Worm (Caenorhabditis elegans): ENCODE data around the gene evl-18.
A peak's percentile ranks its signal among the peaks of the same experiment; 100 is the strongest.

Gene evl-18

DNA sequence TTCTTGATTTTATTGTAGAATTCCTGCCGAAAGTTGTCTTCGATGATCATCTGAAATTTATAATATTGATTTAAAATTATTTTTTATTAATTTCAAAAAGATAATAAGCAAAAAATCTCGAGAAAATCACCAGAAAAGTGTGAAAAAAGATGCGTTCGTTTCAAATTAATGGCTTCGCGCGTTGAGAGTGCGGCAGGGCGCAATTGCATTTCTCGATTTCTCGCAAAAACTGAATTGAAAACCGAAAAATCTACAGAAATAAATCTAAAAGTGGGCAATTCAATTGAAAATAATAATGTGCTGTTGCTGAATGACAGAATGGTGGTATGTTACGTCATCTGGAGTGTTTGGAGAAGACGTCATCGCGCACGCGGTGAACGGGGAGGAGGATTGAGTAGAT lies at the start of gene evl-18:
TSS of gene evl-18 (minus strand) at position 50 of the 400 bp plus-strand sequence.
- TF ChIP-seq ceh-9 (tag; optimal IDR thresholded peaks at IDR 0.05), result no peak
- no peak for TF ChIP-seq fkh-2 (tag; optimal IDR thresholded peaks at IDR 0.05)
- TF ChIP-seq fkh-10 (GFP tag; optimal IDR thresholded peaks at IDR 0.05), result no peak
- no peak for TF ChIP-seq elt-1 (tag; optimal IDR thresholded peaks at IDR 0.05)
- no peak for TF ChIP-seq R02D3.7 (tag; optimal IDR thresholded peaks at IDR 0.05)
- TF ChIP-seq mdl-1 (tag; optimal IDR thresholded peaks at IDR 0.05), result no peak
- TF ChIP-seq lin-15B (tag; optimal IDR thresholded peaks at IDR 0.05), result peak; percentile 50
- TF ChIP-seq sea-2 (GFP tag; optimal IDR thresholded peaks at IDR 0.05), result no peak
- TF ChIP-seq nhr-76 (tag; optimal IDR thresholded peaks at IDR 0.05), result no peak
- no peak for TF ChIP-seq ztf-11 (tag; optimal IDR thresholded peaks at IDR 0.05)
- no peak for TF ChIP-seq elt-2 (tag; optimal IDR thresholded peaks at IDR 0.05)
- no peak for TF ChIP-seq snpc-4 (tag; optimal IDR thresholded peaks at IDR 0.05)
- TF ChIP-seq nhr-23 (tag; optimal IDR thresholded peaks at IDR 0.05), result no peak
- no peak for TF ChIP-seq ceh-28 (tag; optimal IDR thresholded peaks at IDR 0.05)
- TF ChIP-seq hmg-11 (tag; optimal IDR thresholded peaks at IDR 0.05), result no peak
- no peak for TF ChIP-seq unc-39 (tag; optimal IDR thresholded peaks at IDR 0.05)
- no peak for TF ChIP-seq ZK546.5 (tag; optimal IDR thresholded peaks at IDR 0.05)
- TF ChIP-seq ceh-16 (tag; optimal IDR thresholded peaks at IDR 0.05), result no peak
- no peak for TF ChIP-seq nhr-43 (tag; optimal IDR thresholded peaks at IDR 0.05; ENCODE audit: poor library complexity, severe bottlenecking)
- no peak for TF ChIP-seq lsy-12 (tag; optimal IDR thresholded peaks at IDR 0.05)
- TF ChIP-seq elt-3 (tag; optimal IDR thresholded peaks at IDR 0.05), result no peak
- peak; percentile 27 for TF ChIP-seq nfya-1 (tag; optimal IDR thresholded peaks at IDR 0.05; ENCODE audit: insufficient read depth)
- TF ChIP-seq pqm-1 (tag; optimal IDR thresholded peaks at IDR 0.05), result no peak
- TF ChIP-seq fos-1 (tag; optimal IDR thresholded peaks at IDR 0.05), result no peak
- no peak for TF ChIP-seq tbx-2 (tag; optimal IDR thresholded peaks at IDR 0.05)
- peak; percentile 18 for TF ChIP-seq pha-4 (tag; optimal IDR thresholded peaks at IDR 0.05)
- no peak for TF ChIP-seq aly-2 (tag; optimal IDR thresholded peaks at IDR 0.05)
- no peak for TF ChIP-seq nhr-28 (tag; optimal IDR thresholded peaks at IDR 0.05)
- no peak for TF ChIP-seq jun-1 (tag; optimal IDR thresholded peaks at IDR 0.05)
- TF ChIP-seq nhr-11 (tag; optimal IDR thresholded peaks at IDR 0.05), result no peak
- no peak for TF ChIP-seq nhr-237 (tag; optimal IDR thresholded peaks at IDR 0.05)
- peak; percentile 13 for TF ChIP-seq lin-39 (tag; optimal IDR thresholded peaks at IDR 0.05)
- no peak for TF ChIP-seq unc-62 (GFP tag; optimal IDR thresholded peaks at IDR 0.05)
- TF ChIP-seq eor-1 (tag; optimal IDR thresholded peaks at IDR 0.05), result no peak

DNA sequence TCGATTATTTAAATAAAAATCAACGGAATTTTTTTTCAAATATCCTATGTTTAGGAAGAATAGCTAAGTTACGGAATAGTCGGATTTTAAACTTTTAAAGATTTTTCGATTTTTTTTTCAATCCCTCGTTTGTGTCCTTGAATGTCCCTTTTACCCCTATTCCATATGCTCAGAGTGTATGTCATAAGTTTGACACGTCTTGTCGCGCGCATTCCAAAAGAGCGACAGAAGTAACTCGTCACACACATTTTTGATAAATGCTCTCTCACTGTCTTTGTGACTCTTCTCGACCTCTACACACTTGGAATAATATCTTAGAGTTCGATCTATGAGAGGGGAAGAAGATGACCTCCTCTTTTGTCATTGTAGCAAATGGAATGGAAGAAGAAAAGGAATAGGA lies 49.1 kb upstream of the evl-18 start:
- TF ChIP-seq skn-1 (tag; optimal IDR thresholded peaks at IDR 0.05) (no peak), nhr-25 (tag; optimal IDR thresholded peaks at IDR 0.05) (no peak), elt-1 (tag; optimal IDR thresholded peaks at IDR 0.05) (peak; percentile 49), pha-4 (tag; optimal IDR thresholded peaks at IDR 0.05) (no peak), nhr-76 (tag; optimal IDR thresholded peaks at IDR 0.05) (no peak), lin-39 (tag; optimal IDR thresholded peaks at IDR 0.05) (peak; percentile 30), nhr-67 (tag; optimal IDR thresholded peaks at IDR 0.05) (no peak)

DNA sequence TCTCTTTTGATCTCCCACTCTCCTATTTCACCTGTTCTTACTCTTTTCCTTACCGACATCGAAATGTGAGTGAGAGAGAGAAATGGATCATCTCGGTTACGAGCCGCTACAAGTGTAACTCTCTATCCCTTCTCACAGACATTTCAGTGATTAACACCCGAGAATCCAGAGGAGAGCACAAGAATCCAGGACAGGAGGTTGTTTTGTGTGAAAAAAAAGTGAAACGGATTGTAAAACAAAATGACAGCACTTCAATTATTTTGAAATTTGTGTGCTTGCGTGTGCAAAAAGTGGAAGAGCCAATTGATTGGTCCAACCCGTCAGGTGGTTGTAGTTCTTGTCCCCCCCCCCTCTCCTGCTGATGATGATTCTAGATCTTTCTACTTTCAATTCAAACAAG lies 48.0 kb upstream of the evl-18 start:
- peak; percentile 61 for TF ChIP-seq nfya-1 (tag; optimal IDR thresholded peaks at IDR 0.05; ENCODE audit: insufficient read depth)
- no peak for TF ChIP-seq pqm-1 (tag; optimal IDR thresholded peaks at IDR 0.05)
- peak; percentile 19 for TF ChIP-seq lin-39 (tag; optimal IDR thresholded peaks at IDR 0.05)
- TF ChIP-seq nhr-11 (tag; optimal IDR thresholded peaks at IDR 0.05), result peak; percentile 50

DNA sequence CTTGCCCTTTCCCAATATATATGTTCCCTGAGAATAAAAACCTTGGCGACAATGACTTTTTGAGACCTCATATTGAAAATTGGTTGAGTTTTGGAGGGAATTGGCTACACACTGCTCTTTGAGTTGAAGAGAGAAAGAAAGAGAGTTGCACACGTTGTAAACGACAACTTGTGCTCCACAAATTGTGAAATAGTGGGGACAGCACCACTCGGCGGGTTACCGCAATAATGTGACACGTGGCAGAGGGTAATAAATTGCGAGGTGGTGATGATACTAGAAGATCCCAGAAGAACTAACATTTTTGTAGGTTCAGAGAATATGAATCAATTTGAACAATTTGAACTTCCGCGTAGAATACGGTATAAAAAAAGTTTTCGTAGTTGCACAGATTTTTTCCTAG lies 47.0 kb upstream of the evl-18 start:
- TF ChIP-seq ZK546.5 (tag; optimal IDR thresholded peaks at IDR 0.05) (no peak), nfya-1 (tag; optimal IDR thresholded peaks at IDR 0.05; ENCODE audit: insufficient read depth) (peak; percentile 28), egl-5 (tag; optimal IDR thresholded peaks at IDR 0.05) (peak; percentile 55), skn-1 (tag; optimal IDR thresholded peaks at IDR 0.05) (no peak)

All from whole organism, L3 larva.